Worm (Caenorhabditis elegans): ENCODE measurements around the gene rab-1.
A peak's percentile ranks its signal among the peaks of the same experiment; 100 is the strongest.

The rab-1 gene

ce11 chrV:1299232-1299631 lies 35.4 kb upstream of the rab-1 start, which contains the start of gene egl-2:
Gene egl-2, minus strand, starts transcription at chrV:1299332.
- no peak for TF ChIP-seq Y5F2A.4 (GFP tag; optimal IDR thresholded peaks at IDR 0.05)
- TF ChIP-seq ceh-44 (GFP tag; IDR thresholded peaks at IDR 0.05) = no peak
- no peak for TF ChIP-seq lsy-2 (tag; optimal IDR thresholded peaks at IDR 0.05)
- TF ChIP-seq madf-9 (GFP tag; conservative IDR thresholded peaks at IDR 0.05) = no peak
- no peak for TF ChIP-seq lin-39 (tag; optimal IDR thresholded peaks at IDR 0.05)
- TF ChIP-seq hlh-11 (tag; optimal IDR thresholded peaks at IDR 0.05) = no peak
- no peak for TF ChIP-seq zag-1 (tag; optimal IDR thresholded peaks at IDR 0.05)
- TF ChIP-seq mdl-1 (tag; optimal IDR thresholded peaks at IDR 0.05) = no peak
- no peak for TF ChIP-seq saeg-2 (GFP tag; IDR thresholded peaks at IDR 0.05)
- no peak for TF ChIP-seq gei-8 (GFP tag; optimal IDR thresholded peaks at IDR 0.05)
- no peak for TF ChIP-seq pqm-1 (tag; optimal IDR thresholded peaks at IDR 0.05)
- TF ChIP-seq ctbp-1 (GFP tag; IDR thresholded peaks at IDR 0.05) = no peak

- TF ChIP-seq mxl-3 (GFP tag; optimal IDR thresholded peaks at IDR 0.05) = no peak
- peak; percentile 46 for TF ChIP-seq dmd-6 (GFP tag; IDR thresholded peaks at IDR 0.05)
- no peak for TF ChIP-seq lin-29 (GFP tag; IDR thresholded peaks at IDR 0.05)
- peak; percentile 23 for TF ChIP-seq pqm-1 (tag; optimal IDR thresholded peaks at IDR 0.05)
- TF ChIP-seq lir-3 (tag; optimal IDR thresholded peaks at IDR 0.05) = no peak
- TF ChIP-seq daf-16 (GFP tag; optimal IDR thresholded peaks at IDR 0.05) = no peak
- TF ChIP-seq daf-16 (tag; optimal IDR thresholded peaks at IDR 0.05) = peak; percentile 59
Measured at ce11 chrV:1287276-1287675, 23.5 kb upstream of the rab-1 start.

- TF ChIP-seq aly-2 (tag; optimal IDR thresholded peaks at IDR 0.05) (no peak), mdt-29 (GFP tag; IDR thresholded peaks at IDR 0.05) (no peak), zag-1 (tag; optimal IDR thresholded peaks at IDR 0.05) (no peak), ces-1 (GFP tag; optimal IDR thresholded peaks at IDR 0.05) (no peak), attf-4 (tag; optimal IDR thresholded peaks at IDR 0.05) (no peak), lin-29 (GFP tag; IDR thresholded peaks at IDR 0.05) (no peak), lin-15B (tag; optimal IDR thresholded peaks at IDR 0.05) (no peak), hmg-1.1 (GFP tag; IDR thresholded peaks at IDR 0.05) (peak; percentile 46; the same call in 1 of the 2 replicates), hlh-30 (tag; optimal IDR thresholded peaks at IDR 0.05; ENCODE audit: insufficient read depth) (no peak), php-3 (GFP tag; IDR thresholded peaks at IDR 0.05) (0 out of 2 replicates have a peak, but pooled peaks have one; percentile 30), ztf-7 (tag; optimal IDR thresholded peaks at IDR 0.05) (no peak), nhr-28 (tag; optimal IDR thresholded peaks at IDR 0.05) (peak; percentile 34), ceh-32 (tag; optimal IDR thresholded peaks at IDR 0.05; ENCODE audit: poor library complexity) (no peak), lin-1 (GFP tag; IDR thresholded peaks at IDR 0.05) (no peak), mes-2 (tag; optimal IDR thresholded peaks at IDR 0.05; ENCODE audit: poor library complexity, severe bottlenecking) (peak; percentile 14), hlh-11 (tag; optimal IDR thresholded peaks at IDR 0.05) (peak; percentile 19), egl-43 (GFP tag; IDR thresholded peaks at IDR 0.05) (no peak), tra-1 (GFP tag; IDR thresholded peaks at IDR 0.05) (no peak), spr-3 (GFP tag; optimal IDR thresholded peaks at IDR 0.05) (no peak), T26A8.4 (GFP tag; IDR thresholded peaks at IDR 0.05) (no peak), zfp-3 (GFP tag; conservative IDR thresholded peaks at IDR 0.05) (no peak), dmd-8 (GFP tag; IDR thresholded peaks at IDR 0.05) (no peak), mxl-2 (GFP tag; conservative IDR thresholded peaks at IDR 0.05) (no peak), daf-12 (tag; optimal IDR thresholded peaks at IDR 0.05) (no peak), daf-19 (GFP tag; conservative IDR thresholded peaks at IDR 0.05) (no peak), unc-62 (GFP tag; optimal IDR thresholded peaks at IDR 0.05 in 1 of 2) (no peak), unc-62 (tag; optimal IDR thresholded peaks at IDR 0.05) (no peak), ZK546.5 (tag; optimal IDR thresholded peaks at IDR 0.05) (no peak), mep-1 (tag; optimal IDR thresholded peaks at IDR 0.05) (no peak), arid-1 (GFP tag; conservative IDR thresholded peaks at IDR 0.05) (no peak), gei-8 (GFP tag; optimal IDR thresholded peaks at IDR 0.05) (no peak), skn-1 (tag; optimal IDR thresholded peaks at IDR 0.05) (no peak), rbr-2 (tag; optimal IDR thresholded peaks at IDR 0.05) (no peak), dpl-1 (GFP tag; optimal IDR thresholded peaks at IDR 0.05) (no peak), F37D6.2 (tag; optimal IDR thresholded peaks at IDR 0.05) (no peak)
Measured at ce11 chrV:1285657-1286123, 21.9 kb upstream of the rab-1 start, which contains the start of gene tank-1. Gene tank-1, minus strand, starts transcription at chrV:1285707.
